Worm (Caenorhabditis elegans) whole organism, mixed stage, embryonic: ENCODE measurements around the gene M162.7.

Source experiments
- blmp-1 ChIP-seq: fragments of 150-350 bp; optimal IDR thresholded peaks from 2 replicates; lab custom pipeline; 2014; ENCODE audit warnings: missing biosample characterization, missing genetic modification characterization
- flh-1 ChIP-seq: fragments of 200-800 bp; sonication (Bioruptor generic); optimal IDR thresholded peaks from 2 replicates; lab custom pipeline; 2018; ENCODE audit warnings: mild to moderate bottlenecking, missing genetic modification characterization, moderate library complexity, missing compliant biosample characterization
- lin-13 ChIP-seq: fragments of 150-350 bp; optimal IDR thresholded peaks from 2 replicates; lab custom pipeline; 2014; ENCODE audit warnings: missing biosample characterization, missing genetic modification characterization
- nhr-237 ChIP-seq: fragments of 150-350 bp; optimal IDR thresholded peaks from 2 replicates; lab custom pipeline; 2014; ENCODE audit warnings: missing biosample characterization, missing genetic modification characterization
- nhr-28 ChIP-seq: fragments of 150-350 bp; optimal IDR thresholded peaks from 2 replicates; lab custom pipeline; 2014; ENCODE audit warnings: missing biosample characterization, missing genetic modification characterization
- snpc-4 ChIP-seq: fragments of 150-350 bp; optimal IDR thresholded peaks from 2 replicates; lab custom pipeline; 2014; ENCODE audit warnings: missing biosample characterization, missing genetic modification characterization

DNA sequence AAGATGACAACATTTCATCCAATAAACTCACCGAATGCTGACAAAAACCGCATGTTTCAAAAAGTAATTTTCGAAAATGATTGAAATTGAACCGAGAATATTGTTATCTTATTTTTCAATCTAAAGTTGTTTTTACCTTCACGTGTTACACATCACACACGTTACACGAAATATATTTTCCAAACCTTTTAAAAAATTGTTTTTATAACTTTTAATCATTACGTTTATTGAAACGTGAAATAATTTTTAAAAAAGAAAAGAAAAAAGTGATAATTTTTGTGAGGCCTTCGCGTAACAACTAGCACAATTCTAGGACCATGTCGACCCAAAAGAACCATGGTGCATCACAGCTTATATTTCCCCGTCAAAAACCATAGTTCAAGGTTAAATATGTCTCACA is at the start of gene M162.7:
- no peak for TF ChIP-seq snpc-4 (tag; lab: Kevin White, UChicago)
- no peak for TF ChIP-seq blmp-1 (tag; lab: Kevin White, UChicago)
- no peak for TF ChIP-seq lin-13 (tag; lab: Kevin White, UChicago)
- no peak for TF ChIP-seq nhr-237
- no peak for TF ChIP-seq flh-1 (GFP tag; lab: Kevin White, UChicago)
- TF ChIP-seq nhr-28 (tag; lab: Kevin White, UChicago): no peak
